Fruit fly (Drosophila melanogaster): ENCODE data around the gene Qsox4.
A peak's percentile ranks its signal among the peaks of the same experiment; 100 is the strongest.

Qsox4 gene

dm6 chr3R:23729632-23730471 is 27.3 kb downstream of the Qsox4 start (continued):
- TF ChIP-seq B-H1 (GFP tag; IDR thresholded peaks at IDR 0.05) (no peak), dmrt11E (tag; optimal IDR thresholded peaks at IDR 0.05) (no peak), CG6791 (GFP tag; IDR thresholded peaks at IDR 0.05; ENCODE audit: partially characterized antibody) (peak; percentile 88; the same call in 2 of the 3 replicates), tap (tag; optimal IDR thresholded peaks at IDR 0.05) (no peak), HLH54F (GFP tag; optimal IDR thresholded peaks at IDR 0.05) (no peak), CG16813 (GFP tag; IDR thresholded peaks at IDR 0.05; ENCODE audit: partially characterized antibody) (peak; percentile 51; the same call in 2 of the 3 replicates), CG5180 (GFP tag; optimal IDR thresholded peaks at IDR 0.05) (peak; percentile 42), Poxn (GFP tag; IDR thresholded peaks at IDR 0.05) (no peak), Pdp1 (GFP tag; optimal IDR thresholded peaks at IDR 0.05) (peak in 1 of 2 experiments; percentile 11), CG17361 (GFP tag; IDR thresholded peaks at IDR 0.05) (no peak; the same call in 2 of the 3 replicates), eve (GFP tag; optimal IDR thresholded peaks at IDR 0.05) (no peak), toy (GFP tag; IDR thresholded peaks at IDR 0.05) (no peak), wdn (GFP tag; IDR thresholded peaks at IDR 0.05) (no peak), CG13775 (GFP tag; optimal IDR thresholded peaks at IDR 0.05) (no peak), CG11560 (tag; IDR thresholded peaks at IDR 0.05) (no peak), Tbp (GFP tag; optimal IDR thresholded peaks at IDR 0.05) (peak; percentile 99), CG12219 (GFP tag; optimal IDR thresholded peaks at IDR 0.05) (peak; percentile 45), E2f2 (GFP tag; IDR thresholded peaks at IDR 0.05) (no peak), inv (GFP tag; IDR thresholded peaks at IDR 0.05; ENCODE audit: partially characterized antibody) (peak; percentile 45), CG2678 (tag; optimal IDR thresholded peaks at IDR 0.05) (peak; percentile 33), vfl (GFP tag; optimal IDR thresholded peaks at IDR 0.05) (no peak), Dll (GFP tag; IDR thresholded peaks at IDR 0.05; ENCODE audit: partially characterized antibody) (0 out of 4 replicates have a peak, but pooled peaks have one; percentile 33), sr (GFP tag; IDR thresholded peaks at IDR 0.05) (0 out of 3 replicates have a peak, but pooled peaks have one; percentile 36), tin (GFP tag; optimal IDR thresholded peaks at IDR 0.05) (no peak), vvl (GFP tag; IDR thresholded peaks at IDR 0.05) (peak; percentile 34; the same call in 1 of the 2 replicates), Chrac-16 (GFP tag; optimal IDR thresholded peaks at IDR 0.05) (no peak), unpg (GFP tag; optimal IDR thresholded peaks at IDR 0.05) (no peak), ab (GFP tag; optimal IDR thresholded peaks at IDR 0.05) (no peak), tup (GFP tag; optimal IDR thresholded peaks at IDR 0.05) (no peak), CG1024 (GFP tag; IDR thresholded peaks at IDR 0.05) (no peak), CG43689 (GFP tag; IDR thresholded peaks at IDR 0.05) (no peak), CG32767 (GFP tag; IDR thresholded peaks at IDR 0.05) (no peak), B-H2 (GFP tag; optimal IDR thresholded peaks at IDR 0.05) (no peak), wor (GFP tag; IDR thresholded peaks at IDR 0.05) (no peak), CkIIα-i1 (GFP tag; IDR thresholded peaks at IDR 0.05) (no peak), CG13624 (GFP tag; optimal IDR thresholded peaks at IDR 0.05) (no peak), slbo (GFP tag; IDR thresholded peaks at IDR 0.05) (no peak), crol (GFP tag; IDR thresholded peaks at IDR 0.05) (peak; percentile 36; the same call in 1 of the 2 replicates), CG7745 (tag; optimal IDR thresholded peaks at IDR 0.05) (no peak), Dad (GFP tag; optimal IDR thresholded peaks at IDR 0.05) (no peak), Bdp1 (GFP tag; optimal IDR thresholded peaks at IDR 0.05) (peak; percentile 99), CG1602 (GFP tag; optimal IDR thresholded peaks at IDR 0.05) (no peak), Oaz (GFP tag; IDR thresholded peaks at IDR 0.05) (no peak), CG3838 (GFP tag; optimal IDR thresholded peaks at IDR 0.05) (no peak), jumu (GFP tag; optimal IDR thresholded peaks at IDR 0.05) (no peak), Sin3A (optimal IDR thresholded peaks at IDR 0.05) (no peak), E2f1 (GFP tag; IDR thresholded peaks at IDR 0.05) (no peak), CG8478 (optimal IDR thresholded peaks at IDR 0.05) (no peak), ham (GFP tag; IDR thresholded peaks at IDR 0.05) (no peak; the same call in 1 of the 2 replicates), corto (GFP tag; optimal IDR thresholded peaks at IDR 0.05) (no peak), CG1529 (GFP tag; optimal IDR thresholded peaks at IDR 0.05) (no peak)

All from whole organism, embryonic.